Worm (Caenorhabditis elegans) whole organism, L4 larva: ENCODE results near the gene fbxa-136.

Source experiments
- T20F7.1 ChIP-seq: fragments of 200-800 bp; sonication (Bioruptor generic); optimal IDR thresholded peaks from 2 replicates; lab custom pipeline; 2018; ENCODE audit warnings: mild to moderate bottlenecking, missing genetic modification characterization, missing compliant biosample characterization
- fkh-10 ChIP-seq: fragments of 150-350 bp; optimal IDR thresholded peaks from 2 replicates; lab custom pipeline; 2014; ENCODE audit warnings: missing biosample characterization, missing genetic modification reagents, missing genetic modification characterization
- lin-13 ChIP-seq: fragments of 150-350 bp; optimal IDR thresholded peaks from 2 replicates; lab custom pipeline; 2014; ENCODE audit warnings: missing biosample characterization, missing genetic modification reagents, missing genetic modification characterization
- lin-15B ChIP-seq: fragments of 150-350 bp; sonication (generic microtip); optimal IDR thresholded peaks from 3 replicates; lab custom pipeline; 2014; ENCODE audit warnings: missing biosample characterization, missing genetic modification characterization
- lin-39 ChIP-seq: fragments of 150-350 bp; optimal IDR thresholded peaks from 2 replicates; lab custom pipeline; 2014; ENCODE audit warnings: missing biosample characterization, missing genetic modification reagents, missing genetic modification characterization
- lsy-2 ChIP-seq, 2 experiments: fragments of 150-350 bp in 1 of 2; sonication (generic microtip) in 1 of 2; optimal IDR thresholded peaks; 2 replicates each; lab custom pipeline; 2014 to 2017; ENCODE audit warnings: missing biosample characterization in 2 of 2, missing genetic modification characterization in 2 of 2
- madf-5 ChIP-seq, 2 experiments: fragments of 200-800 bp; sonication (Bioruptor generic); IDR thresholded peaks; 2 replicates each; pipeline ENCODE4 v1.3.6; 2022; ENCODE audit warnings: missing compliant biosample characterization in 2 of 2, missing genetic modification characterization in 2 of 2
- nhr-25 ChIP-seq: sonication (generic microtip); optimal IDR thresholded peaks from 2 replicates; lab custom pipeline; 2017; ENCODE audit warnings: missing genetic modification characterization, mild to moderate bottlenecking, missing compliant biosample characterization, antibody characterized with exemption, moderate library complexity, borderline replicate concordance; ENCODE audit not compliant: insufficient read depth
- unc-39 ChIP-seq: sonication (generic microtip); optimal IDR thresholded peaks from 2 replicates; lab custom pipeline; 2017; ENCODE audit warnings: missing biosample characterization, missing genetic modification characterization
- unc-62 ChIP-seq, 3 experiments: fragments of 150-350 bp in 1 of 3; sonication (generic microtip); optimal IDR thresholded peaks in 2 of 3; peaks in 1 of 3; 1 replicate in 1 of 3; 2 replicates in 2 of 3; lab custom pipeline; 2014 to 2017; ENCODE audit warnings: missing biosample characterization in 3 of 3, missing genetic modification characterization in 3 of 3, missing genetic modification reagents in 3 of 3, missing genotype in 1 of 3
- zag-1 ChIP-seq: fragments of 150-350 bp; optimal IDR thresholded peaks from 2 replicates; lab custom pipeline; 2014; ENCODE audit warnings: missing biosample characterization, missing genetic modification characterization

ce11 chrV:17520735-17521134, at the start of gene fbxa-136:
- TF ChIP-seq unc-62 (GFP tag; optimal IDR thresholded peaks at IDR 0.05 in 1 of 2; lab: Kevin White, UChicago) = no peak
- TF ChIP-seq unc-62 (tag; optimal IDR thresholded peaks at IDR 0.05; lab: Kevin White, UChicago) = no peak
- no peak for TF ChIP-seq lin-13 (GFP tag; lab: Kevin White, UChicago)
- no peak for TF ChIP-seq zag-1 (tag; lab: Kevin White, UChicago)
- no peak for TF ChIP-seq madf-5 (GFP tag; IDR thresholded peaks at IDR 0.05; lab: Robert Waterston, UW)
- no peak for TF ChIP-seq T20F7.1 (GFP tag; lab: Kevin White, UChicago)
- no peak for TF ChIP-seq unc-39
- no peak for TF ChIP-seq lsy-2 (tag; optimal IDR thresholded peaks at IDR 0.05; lab: Kevin White, UChicago)
- no peak for TF ChIP-seq lin-39
- no peak for TF ChIP-seq nhr-25 (tag; lab: Kevin White, UChicago)
- no peak for TF ChIP-seq fkh-10 (GFP tag; lab: Kevin White, UChicago)
- TF ChIP-seq lin-15B (tag; lab: Kevin White, UChicago) = no peak
